Worm (Caenorhabditis elegans) whole organism, midembryonic: ENCODE data around the gene F19B10.6.

Experiments used
- T22C8.4 ChIP-seq: fragments of 200-800 bp; sonication (Bioruptor generic); IDR thresholded peaks from 2 replicates; pipeline ENCODE4 v1.3.6; 2022; ENCODE audit warnings: missing genetic modification characterization, missing compliant biosample characterization
- cog-1 ChIP-seq: sonication (generic microtip); optimal IDR thresholded peaks from 2 replicates; lab custom pipeline; 2016; ENCODE audit warnings: missing genetic modification characterization, missing compliant biosample characterization
- flt-1 ChIP-seq: fragments of 200-800 bp; sonication (Bioruptor generic); IDR thresholded peaks from 2 replicates; pipeline ENCODE4 v1.3.6; 2022; ENCODE audit warnings: missing genetic modification characterization, missing compliant biosample characterization
- klf-2 ChIP-seq: fragments of 200-800 bp; sonication (Bioruptor generic); conservative IDR thresholded peaks from 2 replicates; pipeline ENCODE4 v1.3.6; 2022; ENCODE audit warnings: missing genetic modification reagents, missing genetic modification characterization, missing compliant biosample characterization
- med-1 ChIP-seq: sonication (generic microtip); optimal IDR thresholded peaks from 2 replicates; lab custom pipeline; 2017; ENCODE audit warnings: missing genetic modification characterization, mild to moderate bottlenecking, missing compliant biosample characterization, antibody characterized with exemption, missing genetic modification reagents; ENCODE audit not compliant: insufficient read depth
- ref-1 ChIP-seq: fragments of 200-800 bp; sonication (Bioruptor generic); conservative IDR thresholded peaks from 2 replicates; pipeline ENCODE4 v1.3.6; 2022; ENCODE audit warnings: missing genetic modification reagents, missing genetic modification characterization, missing compliant biosample characterization
- tab-1 ChIP-seq: fragments of 200-800 bp; sonication (Bioruptor generic); IDR thresholded peaks from 2 replicates; pipeline ENCODE4 v1.3.6; 2022; ENCODE audit warnings: missing genetic modification characterization, missing compliant biosample characterization
- ztf-23 ChIP-seq: fragments of 200-800 bp; sonication (Bioruptor generic); IDR thresholded peaks from 2 replicates; pipeline ENCODE4 v1.3.6; 2022; ENCODE audit warnings: missing genetic modification reagents, missing genetic modification characterization, missing compliant biosample characterization
- ztf-29 ChIP-seq: fragments of 200-800 bp; sonication (Bioruptor generic); IDR thresholded peaks from 2 replicates; pipeline ENCODE4 v1.3.6; 2022; ENCODE audit warnings: missing genetic modification reagents, missing genetic modification characterization, missing compliant biosample characterization

The F19B10.6 gene

DNA sequence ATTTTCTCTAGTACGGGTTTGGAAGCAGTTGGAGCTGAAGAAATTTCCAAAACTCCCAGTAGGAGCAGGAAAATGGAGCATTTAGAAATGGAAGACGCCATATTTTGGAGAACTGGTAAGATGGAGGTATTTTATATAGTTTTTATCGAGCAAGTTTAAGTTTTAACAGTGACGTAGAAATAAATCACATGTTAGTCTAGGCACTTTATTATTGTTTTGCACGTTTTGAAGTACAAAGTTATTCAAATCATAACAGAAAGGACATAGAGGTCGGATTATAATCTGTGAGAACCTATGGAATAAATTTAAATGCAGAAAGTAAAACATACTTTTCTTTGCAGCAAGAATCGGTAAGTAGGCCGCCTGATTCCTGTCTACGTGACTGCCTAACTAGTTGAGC lies at the start of gene F19B10.6:
TSS of gene F19B10.6 (minus strand) at position 101 of the 400 bp plus-strand sequence.
- TF ChIP-seq ztf-29 (GFP tag; lab: Robert Waterston, UW) (no peak), tab-1 (GFP tag; lab: Robert Waterston, UW) (no peak), ref-1 (GFP tag; lab: Robert Waterston, UW) (no peak), T22C8.4 (GFP tag; lab: Robert Waterston, UW) (no peak), flt-1 (no peak), cog-1 (tag; lab: Kevin White, UChicago) (no peak), med-1 (GFP tag; lab: Kevin White, UChicago) (no peak), ztf-23 (GFP tag; lab: Robert Waterston, UW) (no peak), klf-2 (no peak)

ce11 chrII:3711047-3711446 lies 47.4 kb upstream of the F19B10.6 start, which contains the start of gene fbxc-53:
Gene fbxc-53 (plus strand): TSS chrII:3711291.
- TF ChIP-seq med-1 (GFP tag; lab: Kevin White, UChicago) (no peak), T22C8.4 (GFP tag; lab: Robert Waterston, UW) (no peak), flt-1 (no peak), cog-1 (tag; lab: Kevin White, UChicago) (no peak), tab-1 (GFP tag; lab: Robert Waterston, UW) (no peak), ztf-23 (GFP tag; lab: Robert Waterston, UW) (no peak), ref-1 (GFP tag; lab: Robert Waterston, UW) (no peak)

ce11 chrII:3709255-3709654 lies 45.6 kb upstream of the F19B10.6 start, which contains the start of gene srx-110:
Gene srx-110 (plus strand): TSS chrII:3709555.
- no peak for TF ChIP-seq cog-1 (tag; lab: Kevin White, UChicago)
- TF ChIP-seq klf-2: no peak
- no peak for TF ChIP-seq ref-1 (GFP tag; lab: Robert Waterston, UW)
- no peak for TF ChIP-seq med-1 (GFP tag; lab: Kevin White, UChicago)
- TF ChIP-seq ztf-29 (GFP tag; lab: Robert Waterston, UW): no peak
- no peak for TF ChIP-seq T22C8.4 (GFP tag; lab: Robert Waterston, UW)
- no peak for TF ChIP-seq tab-1 (GFP tag; lab: Robert Waterston, UW)
- no peak for TF ChIP-seq flt-1
- TF ChIP-seq ztf-23 (GFP tag; lab: Robert Waterston, UW): no peak

ce11 chrII:3705320-3705719 lies 41.6 kb upstream of the F19B10.6 start, which contains the start of gene srx-108:
Gene srx-108 (plus strand): TSS chrII:3705620.
- no peak for TF ChIP-seq med-1 (GFP tag; lab: Kevin White, UChicago)
- TF ChIP-seq ztf-23 (GFP tag; lab: Robert Waterston, UW): no peak
- TF ChIP-seq ztf-29 (GFP tag; lab: Robert Waterston, UW): no peak

DNA sequence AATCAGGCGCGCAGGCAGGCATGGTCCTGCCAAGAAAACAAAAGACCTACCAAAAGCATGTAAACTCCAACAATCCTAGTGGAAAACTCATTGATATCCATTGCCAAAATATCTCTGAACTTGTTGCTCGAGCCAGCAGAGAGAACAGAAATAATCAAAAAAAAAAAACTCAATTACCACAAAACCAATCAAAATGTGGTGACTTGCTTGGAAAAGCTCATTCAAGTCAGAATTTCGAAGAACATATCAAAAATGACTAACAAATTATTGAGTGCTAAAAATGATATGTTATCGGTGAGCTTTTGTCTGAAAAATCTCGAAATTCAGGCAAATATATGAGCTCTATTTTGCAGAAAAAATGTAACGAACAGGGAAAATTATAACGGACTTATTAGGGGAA lies 37.6 kb upstream of the F19B10.6 start, which contains the start of gene srx-105:
TSS of gene srx-105 (minus strand) at position 101 of the 400 bp plus-strand sequence.
- TF ChIP-seq ztf-23 (GFP tag; lab: Robert Waterston, UW): no peak
- no peak for TF ChIP-seq ref-1 (GFP tag; lab: Robert Waterston, UW)
- TF ChIP-seq cog-1 (tag; lab: Kevin White, UChicago): no peak
- no peak for TF ChIP-seq flt-1
- TF ChIP-seq ztf-29 (GFP tag; lab: Robert Waterston, UW): no peak
- TF ChIP-seq klf-2: no peak
- TF ChIP-seq tab-1 (GFP tag; lab: Robert Waterston, UW): no peak

- TF ChIP-seq ztf-29 (GFP tag; lab: Robert Waterston, UW) (no peak), tab-1 (GFP tag; lab: Robert Waterston, UW) (no peak), med-1 (GFP tag; lab: Kevin White, UChicago) (no peak), cog-1 (tag; lab: Kevin White, UChicago) (no peak), flt-1 (no peak), ztf-23 (GFP tag; lab: Robert Waterston, UW) (no peak), T22C8.4 (GFP tag; lab: Robert Waterston, UW) (no peak), klf-2 (no peak), ref-1 (GFP tag; lab: Robert Waterston, UW) (no peak)
Observed at ce11 chrII:3699591-3699990, 35.9 kb upstream of the F19B10.6 start, which contains the start of gene srx-104. Gene srx-104 (minus strand): TSS chrII:3699691.

DNA sequence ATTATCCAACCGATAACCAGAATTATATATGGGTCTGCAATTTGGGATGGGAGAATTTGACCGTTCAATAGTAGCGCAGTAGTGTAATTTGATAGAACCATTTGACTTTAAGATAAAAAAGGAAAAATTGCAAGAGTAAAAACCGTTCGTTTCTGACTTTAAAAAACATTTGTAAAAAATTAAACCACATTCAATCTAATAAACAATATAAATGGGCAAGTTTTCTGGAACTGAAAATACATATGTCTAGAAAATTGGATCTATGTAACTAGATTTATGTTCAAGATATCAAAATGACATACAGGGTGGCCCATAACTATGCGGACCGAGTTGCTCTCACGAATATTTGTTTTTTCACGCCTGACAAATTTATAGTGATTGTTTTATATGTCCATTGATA lies 31.0 kb upstream of the F19B10.6 start, which contains the start of gene srx-102:
TSS of gene srx-102 (minus strand) at position 101 of the 400 bp plus-strand sequence.
- TF ChIP-seq cog-1 (tag; lab: Kevin White, UChicago): no peak
- TF ChIP-seq med-1 (GFP tag; lab: Kevin White, UChicago): no peak
- TF ChIP-seq flt-1: no peak
- no peak for TF ChIP-seq klf-2
- no peak for TF ChIP-seq tab-1 (GFP tag; lab: Robert Waterston, UW)
- TF ChIP-seq ref-1 (GFP tag; lab: Robert Waterston, UW): no peak
- no peak for TF ChIP-seq T22C8.4 (GFP tag; lab: Robert Waterston, UW)
- no peak for TF ChIP-seq ztf-29 (GFP tag; lab: Robert Waterston, UW)
- TF ChIP-seq ztf-23 (GFP tag; lab: Robert Waterston, UW): no peak

- TF ChIP-seq cog-1 (tag; lab: Kevin White, UChicago) (no peak), ztf-23 (GFP tag; lab: Robert Waterston, UW) (no peak), ref-1 (GFP tag; lab: Robert Waterston, UW) (no peak), tab-1 (GFP tag; lab: Robert Waterston, UW) (no peak), klf-2 (no peak), flt-1 (no peak), med-1 (GFP tag; lab: Kevin White, UChicago) (no peak), ztf-29 (GFP tag; lab: Robert Waterston, UW) (no peak), T22C8.4 (GFP tag; lab: Robert Waterston, UW) (no peak)
Observed at ce11 chrII:3690646-3691045, 26.9 kb upstream of the F19B10.6 start, which contains the start of gene srx-101. Gene srx-101 (minus strand): TSS chrII:3690746.

DNA sequence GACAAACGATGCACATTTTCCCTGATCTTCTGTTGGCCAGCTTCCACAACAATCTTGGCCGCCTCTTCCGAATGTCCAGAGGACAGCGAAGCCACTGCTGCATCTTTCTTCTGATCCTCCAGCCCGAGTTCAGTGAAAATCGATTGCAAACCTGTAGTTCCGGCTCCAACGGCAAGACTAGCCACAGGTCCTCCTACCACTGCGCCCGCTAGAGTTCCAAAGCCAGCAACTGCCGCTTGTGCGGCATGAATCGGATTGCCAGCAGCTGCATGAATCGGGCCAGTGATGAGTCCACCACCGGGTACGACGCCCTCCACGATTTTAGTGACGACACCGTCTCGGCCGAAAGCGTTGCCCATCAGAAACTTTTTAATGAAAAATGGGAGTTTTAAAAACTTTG lies 24.6 kb upstream of the F19B10.6 start, which contains the start of gene ifas-1:
TSS of gene ifas-1 (minus strand) at position 387 of the 400 bp plus-strand sequence.
- TF ChIP-seq klf-2 (no peak), ztf-29 (GFP tag; lab: Robert Waterston, UW) (no peak), tab-1 (GFP tag; lab: Robert Waterston, UW) (no peak), T22C8.4 (GFP tag; lab: Robert Waterston, UW) (no peak), ztf-23 (GFP tag; lab: Robert Waterston, UW) (no peak), flt-1 (no peak), cog-1 (tag; lab: Kevin White, UChicago) (no peak), med-1 (GFP tag; lab: Kevin White, UChicago) (no peak), ref-1 (GFP tag; lab: Robert Waterston, UW) (no peak)
